Worm (Caenorhabditis elegans): ENCODE results near the gene pink-1.

Gene pink-1

DNA sequence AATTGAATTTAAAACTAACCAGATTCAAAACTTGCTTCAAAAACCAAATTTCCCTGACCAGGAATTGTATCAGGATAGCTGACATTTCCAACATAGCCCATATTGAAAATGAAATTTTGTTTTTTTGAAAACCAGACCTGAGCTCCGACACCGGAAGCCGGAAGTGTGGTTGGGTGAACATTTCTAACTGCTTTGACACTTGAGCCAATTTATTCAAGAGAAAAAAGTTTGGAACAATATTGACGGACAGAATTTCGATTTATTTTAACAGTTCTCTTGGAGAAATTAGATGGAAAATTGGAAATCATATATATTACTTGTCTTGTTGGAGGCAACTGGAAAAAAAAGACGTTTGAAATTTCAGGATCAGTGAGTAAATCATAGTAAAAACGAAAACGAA, 8.3 kb downstream of the pink-1 start, which contains the start of gene ccpp-6:
ccpp-6 (minus strand) TSS at position 101 of the 400 bp plus-strand sequence.
- TF ChIP-seq B0336.3 (GFP tag; IDR thresholded peaks at IDR 0.05), result peak; percentile 40; the same call in 1 of the 2 replicates
- TF ChIP-seq F57C9.4 (tag; optimal IDR thresholded peaks at IDR 0.05), result no peak
- TF ChIP-seq him-1 (tag; optimal IDR thresholded peaks at IDR 0.05), result peak; percentile 23
- TF ChIP-seq D2030.7 (GFP tag; IDR thresholded peaks at IDR 0.05), result no peak
- no peak for TF ChIP-seq somi-1 (GFP tag; optimal IDR thresholded peaks at IDR 0.05)
- TF ChIP-seq akir-1 (GFP tag; optimal IDR thresholded peaks at IDR 0.05), result no peak
- TF ChIP-seq bed-1 (GFP tag; IDR thresholded peaks at IDR 0.05), result no peak
- TF ChIP-seq F33H1.4 (GFP tag; IDR thresholded peaks at IDR 0.05), result no peak
- TF ChIP-seq Y53G8AR.9 (GFP tag; conservative IDR thresholded peaks at IDR 0.05), result 0 out of 2 replicates have a peak, but pooled peaks have one; percentile 11
- TF ChIP-seq ceh-100 (GFP tag; IDR thresholded peaks at IDR 0.05), result no peak
- TF ChIP-seq F23B12.7 (tag; optimal IDR thresholded peaks at IDR 0.05; ENCODE audit: insufficient read depth), result no peak
- TF ChIP-seq hlh-26 (GFP tag; conservative IDR thresholded peaks at IDR 0.05), result no peak
- no peak for TF ChIP-seq ztf-25 (GFP tag; IDR thresholded peaks at IDR 0.05)
- TF ChIP-seq egl-18 (GFP tag; IDR thresholded peaks at IDR 0.05), result no peak
- no peak for TF ChIP-seq sdz-38 (tag; optimal IDR thresholded peaks at IDR 0.05)
- no peak for TF ChIP-seq mel-28 (tag; optimal IDR thresholded peaks at IDR 0.05; ENCODE audit: borderline replicate concordance)
- TF ChIP-seq Y67H2A.10 (GFP tag; conservative IDR thresholded peaks at IDR 0.05), result no peak
- TF ChIP-seq lin-26 (GFP tag; IDR thresholded peaks at IDR 0.05), result no peak
- 0 out of 2 replicates have a peak, but pooled peaks have one; percentile 42 for TF ChIP-seq madf-3 (GFP tag; IDR thresholded peaks at IDR 0.05)
- TF ChIP-seq F52B5.7 (tag; optimal IDR thresholded peaks at IDR 0.05), result no peak
- TF ChIP-seq ama-1 (optimal IDR thresholded peaks at IDR 0.05), result no peak
- no peak for TF ChIP-seq ama-1 (GFP tag; optimal IDR thresholded peaks at IDR 0.05)
- TF ChIP-seq Y95B8A.8 (GFP tag; IDR thresholded peaks at IDR 0.05), result peak; percentile 36; the same call in 1 of the 2 replicates
- no peak for TF ChIP-seq sptf-2 (GFP tag; optimal IDR thresholded peaks at IDR 0.05)
- no peak for TF ChIP-seq nhr-27 (tag; optimal IDR thresholded peaks at IDR 0.05)
- TF ChIP-seq hsf-1 (GFP tag; IDR thresholded peaks at IDR 0.05), result 0 out of 2 replicates have a peak, but pooled peaks have one; percentile 22
- TF ChIP-seq madf-6 (GFP tag; IDR thresholded peaks at IDR 0.05), result no peak
- no peak for TF ChIP-seq B0035.1 (tag; optimal IDR thresholded peaks at IDR 0.05)

DNA sequence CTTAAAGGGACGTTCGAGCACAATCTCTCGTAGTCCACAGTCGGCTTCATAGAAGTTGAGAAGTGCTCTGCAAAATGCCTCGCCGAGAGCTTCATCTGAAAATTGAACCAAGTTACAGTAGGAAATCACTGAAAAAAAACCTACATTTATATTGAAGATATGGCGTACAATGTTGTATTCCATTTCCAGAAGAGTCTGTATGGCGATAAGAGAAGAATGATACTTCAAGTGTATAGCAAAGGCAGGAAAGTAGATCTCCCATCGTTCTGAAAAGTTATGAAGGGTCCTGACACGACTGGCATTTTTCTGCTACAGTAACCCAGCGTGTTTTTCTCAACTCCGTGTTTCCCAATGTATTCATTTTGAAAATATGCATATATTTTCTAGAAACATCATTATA, 11.2 kb downstream of the pink-1 start:
- TF ChIP-seq hrde-1 (tag; optimal IDR thresholded peaks at IDR 0.05; ENCODE audit: borderline replicate concordance), result peak; percentile 53
- no peak for TF ChIP-seq F22D6.2 (tag; optimal IDR thresholded peaks at IDR 0.05)
- TF ChIP-seq sdz-38 (tag; optimal IDR thresholded peaks at IDR 0.05), result no peak
- 0 out of 2 replicates have a peak, but pooled peaks have one; percentile 8 for TF ChIP-seq nfyb-1 (GFP tag; IDR thresholded peaks at IDR 0.05)
- no peak for TF ChIP-seq attf-3 (GFP tag; conservative IDR thresholded peaks at IDR 0.05)

DNA sequence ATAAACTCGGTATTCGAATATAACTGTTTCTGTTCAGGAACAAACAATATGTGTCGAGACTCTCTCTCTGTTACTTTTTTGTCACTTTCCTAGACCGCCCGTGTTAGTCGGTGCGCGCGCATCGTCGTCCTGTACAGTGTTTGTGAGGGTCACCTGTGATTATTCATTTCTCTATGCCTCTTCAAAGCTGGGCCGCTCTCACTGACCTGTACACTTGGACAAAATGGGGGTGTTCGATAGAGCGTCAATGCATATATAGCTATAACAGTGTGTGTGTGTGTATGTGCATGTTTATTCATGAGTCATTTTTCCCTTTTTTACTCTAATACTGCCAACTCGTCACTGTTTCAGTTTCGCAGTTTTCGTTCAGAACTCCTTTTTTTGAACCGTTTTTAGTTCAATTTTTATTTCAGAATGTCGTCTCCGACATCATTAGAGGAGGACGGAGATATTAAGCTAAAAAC, 15.8 kb downstream of the pink-1 start, which contains the start of gene pkc-3:
pkc-3 (plus strand) TSS at position 414 of the 464 bp plus-strand sequence.
- peak; percentile 62 for TF ChIP-seq lin-40 (tag; optimal IDR thresholded peaks at IDR 0.05)
- peak; percentile 72 for TF ChIP-seq nfyb-1 (GFP tag; IDR thresholded peaks at IDR 0.05)
- TF ChIP-seq atf-7 (tag; optimal IDR thresholded peaks at IDR 0.05), result peak; percentile 76
- peak; percentile 97 for TF ChIP-seq nhr-80 (tag; optimal IDR thresholded peaks at IDR 0.05)
- TF ChIP-seq him-1 (tag; optimal IDR thresholded peaks at IDR 0.05), result no peak
- peak; percentile 23; the same call in 1 of the 2 replicates for TF ChIP-seq ceh-100 (GFP tag; IDR thresholded peaks at IDR 0.05)
- TF ChIP-seq snpc-1.1 (tag; optimal IDR thresholded peaks at IDR 0.05; ENCODE audit: insufficient read depth), result no peak
- peak; percentile 44 for TF ChIP-seq dpff-1 (tag; optimal IDR thresholded peaks at IDR 0.05)
- TF ChIP-seq fkh-3 (tag; optimal IDR thresholded peaks at IDR 0.05), result no peak
- TF ChIP-seq egl-18 (GFP tag; IDR thresholded peaks at IDR 0.05), result 0 out of 2 replicates have a peak, but pooled peaks have one; percentile 3
- peak; percentile 70; the same call in 1 of the 2 replicates for TF ChIP-seq madf-6 (GFP tag; IDR thresholded peaks at IDR 0.05)
- TF ChIP-seq Y56A3A.18 (GFP tag; IDR thresholded peaks at IDR 0.05), result peak; percentile 84; the same call in 1 of the 2 replicates
- TF ChIP-seq tbx-9 (tag; optimal IDR thresholded peaks at IDR 0.05; ENCODE audit: borderline replicate concordance), result no peak
- no peak for TF ChIP-seq snpc-4 (GFP tag; optimal IDR thresholded peaks at IDR 0.05)
- peak; percentile 13 to 64 (median 54) for TF ChIP-seq snpc-4 (tag; optimal IDR thresholded peaks at IDR 0.05)
- no peak for TF ChIP-seq aptf-2 (GFP tag; conservative IDR thresholded peaks at IDR 0.05)
- TF ChIP-seq nfya-2 (GFP tag; IDR thresholded peaks at IDR 0.05), result no peak
- TF ChIP-seq zim-3 (tag; optimal IDR thresholded peaks at IDR 0.05), result no peak
- peak; percentile 72 for TF ChIP-seq madf-3 (GFP tag; IDR thresholded peaks at IDR 0.05)
- no peak for TF ChIP-seq sea-2 (GFP tag; IDR thresholded peaks at IDR 0.05)
- peak; percentile 86 for TF ChIP-seq Y53G8AR.9 (GFP tag; conservative IDR thresholded peaks at IDR 0.05)
